Worm (Caenorhabditis elegans): ENCODE measurements around the gene arx-6.

Gene arx-6

DNA sequence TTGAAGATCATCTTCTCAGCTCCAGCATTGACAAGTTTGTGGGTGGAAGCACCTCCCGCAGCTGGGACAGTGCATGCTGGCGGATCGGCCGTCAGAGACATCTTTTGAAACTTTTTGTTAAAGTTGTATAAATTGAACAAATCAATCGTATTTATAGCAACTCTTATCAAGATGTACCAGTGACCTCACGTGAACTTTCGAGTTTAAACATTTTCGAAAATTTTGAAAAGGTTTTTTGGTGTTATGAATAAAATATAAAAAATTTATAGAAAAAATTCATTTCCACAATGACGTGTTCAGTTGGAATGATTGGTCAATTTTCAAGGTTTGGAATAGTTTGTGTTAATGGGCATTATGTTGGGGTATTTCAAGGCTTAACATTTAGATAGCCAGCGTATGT lies 9.8 kb upstream of the arx-6 start, which contains the start of the genes msd-4 and C35D10.3:
TSS of gene msd-4 (minus strand) at position 101 of the 400 bp plus-strand sequence.
TSS of gene C35D10.3 (plus strand) at position 279 of the 400 bp plus-strand sequence.
- TF ChIP-seq mab-9 (GFP tag; IDR thresholded peaks at IDR 0.05) (no peak), mdl-1 (tag; optimal IDR thresholded peaks at IDR 0.05) (no peak), nhr-90 (tag; optimal IDR thresholded peaks at IDR 0.05; ENCODE audit: poor library complexity) (no peak), hlh-4 (tag; optimal IDR thresholded peaks at IDR 0.05) (no peak), lir-3 (tag; optimal IDR thresholded peaks at IDR 0.05; ENCODE audit: poor library complexity) (no peak), alr-1 (tag; optimal IDR thresholded peaks at IDR 0.05; ENCODE audit: borderline replicate concordance) (no peak)

DNA sequence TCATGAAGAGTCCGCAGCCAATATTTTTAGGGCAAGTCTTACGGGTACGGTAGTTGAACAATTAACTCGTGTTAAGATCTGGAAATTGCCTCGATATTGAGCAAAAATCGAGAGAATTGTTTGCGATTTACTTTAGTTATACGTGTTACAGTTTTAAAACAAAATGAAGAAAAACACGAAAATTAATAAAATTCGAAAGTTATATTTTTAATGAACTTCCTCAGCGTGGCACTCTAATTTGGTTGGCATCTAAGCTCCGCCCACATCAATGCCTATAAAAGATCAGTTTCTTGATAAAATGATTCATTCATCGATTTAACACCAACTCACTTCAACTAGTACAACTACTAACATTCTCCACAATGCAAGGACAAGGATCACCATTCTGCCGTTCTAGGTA lies 8.0 kb upstream of the arx-6 start, which contains the start of gene gipc-1:
TSS of gene gipc-1 (plus strand) at position 301 of the 400 bp plus-strand sequence.
- no peak for TF ChIP-seq tlp-1 (tag; optimal IDR thresholded peaks at IDR 0.05)
- TF ChIP-seq zag-1 (tag; optimal IDR thresholded peaks at IDR 0.05): no peak
- TF ChIP-seq nhr-20 (tag; optimal IDR thresholded peaks at IDR 0.05): no peak
- TF ChIP-seq mdl-1 (tag; optimal IDR thresholded peaks at IDR 0.05): no peak
- no peak for TF ChIP-seq nhr-28 (tag; optimal IDR thresholded peaks at IDR 0.05)
- no peak for TF ChIP-seq unc-62 (GFP tag; optimal IDR thresholded peaks at IDR 0.05)
- TF ChIP-seq swsn-7 (tag; optimal IDR thresholded peaks at IDR 0.05): no peak
- no peak for TF ChIP-seq lsy-2 (tag; optimal IDR thresholded peaks at IDR 0.05)
- no peak for TF ChIP-seq ceh-8 (GFP tag; optimal IDR thresholded peaks at IDR 0.05)
- no peak for TF ChIP-seq unc-98 (GFP tag; IDR thresholded peaks at IDR 0.05)
- TF ChIP-seq aha-1 (tag; optimal IDR thresholded peaks at IDR 0.05): no peak

DNA sequence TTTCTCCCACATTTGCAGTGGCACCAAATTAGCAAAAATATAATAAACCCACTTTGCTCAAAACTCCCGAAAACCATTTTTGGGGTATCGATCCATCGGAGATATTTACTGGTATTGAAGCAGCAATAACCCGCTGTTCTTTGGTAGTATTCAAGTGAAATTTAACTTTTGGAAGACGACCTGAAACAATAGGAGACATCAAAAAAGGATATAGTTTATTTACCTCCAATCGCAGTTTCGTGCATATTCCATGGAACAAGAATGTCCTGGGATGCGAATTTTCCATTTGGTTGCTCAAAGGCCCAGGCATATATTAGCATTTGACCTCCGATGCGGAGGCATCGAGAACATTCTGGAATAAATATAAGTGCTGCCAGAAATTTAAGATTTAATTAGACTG lies 5.1 kb upstream of the arx-6 start:
- no peak for TF ChIP-seq nhr-19 (GFP tag; conservative IDR thresholded peaks at IDR 0.05)

DNA sequence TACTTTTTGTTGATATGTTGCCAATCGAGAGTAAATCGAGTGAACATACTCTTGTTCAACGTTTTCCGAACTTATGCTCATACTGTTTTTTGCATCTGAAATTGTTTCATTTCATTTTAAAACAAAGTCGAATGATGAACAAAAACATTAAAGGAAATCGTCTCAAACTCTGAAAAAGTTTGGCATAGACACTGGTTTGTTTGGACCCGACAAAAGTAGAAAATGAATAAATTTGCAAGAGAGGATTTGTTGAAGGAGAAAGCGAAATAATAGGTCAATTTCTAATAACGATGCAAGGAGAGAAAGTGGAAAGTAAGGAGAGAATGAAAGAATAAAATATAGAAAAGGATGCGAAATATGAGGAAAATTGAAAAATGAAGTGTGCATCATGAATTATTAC lies 3.8 kb upstream of the arx-6 start, which contains the start of gene C35D10.12:
TSS of gene C35D10.12 (minus strand) at position 101 of the 400 bp plus-strand sequence.
- TF ChIP-seq pqm-1 (tag; optimal IDR thresholded peaks at IDR 0.05) (no peak), ceh-63 (GFP tag; optimal IDR thresholded peaks at IDR 0.05) (no peak), xbp-1 (tag; optimal IDR thresholded peaks at IDR 0.05) (no peak), efl-1 (optimal IDR thresholded peaks at IDR 0.05) (no peak), efl-1 (GFP tag; optimal IDR thresholded peaks at IDR 0.05 in 1 of 2) (peak in 1 of 2 experiments; percentile 31)

DNA sequence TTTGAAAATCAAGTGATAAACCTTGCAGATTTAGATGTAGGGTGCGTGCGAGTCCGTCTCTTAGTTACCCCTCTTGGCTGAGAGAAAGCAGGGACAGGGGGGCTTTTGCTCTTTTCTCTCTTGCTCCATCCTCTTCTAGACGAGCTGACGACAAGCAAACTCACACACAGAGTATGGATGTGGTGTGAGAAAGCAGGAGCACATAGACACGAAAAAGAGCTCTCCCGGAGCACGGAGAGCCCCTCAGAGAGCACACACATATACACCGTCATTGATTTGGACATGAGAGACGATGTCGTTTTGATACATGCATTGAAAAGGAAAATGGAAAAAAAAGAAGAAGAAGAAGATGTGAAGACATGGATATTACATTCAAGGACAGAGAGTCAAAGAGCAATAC lies 2.8 kb upstream of the arx-6 start:
- TF ChIP-seq unc-98 (GFP tag; IDR thresholded peaks at IDR 0.05): no peak
- peak in 1 of 2 experiments; percentile 7 for TF ChIP-seq lsy-2 (tag; optimal IDR thresholded peaks at IDR 0.05)
- TF ChIP-seq lin-35 (GFP tag; optimal IDR thresholded peaks at IDR 0.05): peak in 1 of 2 experiments; percentile 20
- TF ChIP-seq dsc-1 (tag; optimal IDR thresholded peaks at IDR 0.05): peak; percentile 56
- peak; percentile 77 for TF ChIP-seq fkh-8 (tag; optimal IDR thresholded peaks at IDR 0.05)
- TF ChIP-seq efl-1 (optimal IDR thresholded peaks at IDR 0.05): peak; percentile 2 to 34
- TF ChIP-seq efl-1 (GFP tag; optimal IDR thresholded peaks at IDR 0.05 in 1 of 2): peak in 1 of 2 experiments; percentile 62
- TF ChIP-seq pax-3 (tag; optimal IDR thresholded peaks at IDR 0.05): no peak
- TF ChIP-seq dpl-1 (GFP tag; optimal IDR thresholded peaks at IDR 0.05): peak in 1 of 3 experiments; percentile 40
- TF ChIP-seq ceh-82 (tag; optimal IDR thresholded peaks at IDR 0.05): peak in 2 of 3 experiments; percentile 3 to 6
- TF ChIP-seq egl-13 (tag; optimal IDR thresholded peaks at IDR 0.05): peak; percentile 47
- TF ChIP-seq mep-1 (tag; optimal IDR thresholded peaks at IDR 0.05): peak; percentile 38
- peak; percentile 2 for TF ChIP-seq swsn-7 (tag; optimal IDR thresholded peaks at IDR 0.05)
- TF ChIP-seq efl-3 (GFP tag; optimal IDR thresholded peaks at IDR 0.05): no peak
- TF ChIP-seq unc-86 (tag; optimal IDR thresholded peaks at IDR 0.05): peak; percentile 50
- peak; percentile 61 for TF ChIP-seq lin-14 (GFP tag; optimal IDR thresholded peaks at IDR 0.05)
- no peak for TF ChIP-seq C16A3.4 (tag; optimal IDR thresholded peaks at IDR 0.05)
- TF ChIP-seq nhr-47 (tag; optimal IDR thresholded peaks at IDR 0.05): peak; percentile 3
- no peak for TF ChIP-seq ets-5 (GFP tag; IDR thresholded peaks at IDR 0.05)
- TF ChIP-seq fkh-10 (GFP tag; optimal IDR thresholded peaks at IDR 0.05): peak; percentile 42

Measured in whole organism, L1 larva.